Worm (Caenorhabditis elegans): ENCODE results near the gene C18A3.7.

Gene C18A3.7

ce11 chrII:5710835-5711234, 19.4 kb downstream of the C18A3.7 start:
- TF ChIP-seq eor-1 (tag; optimal IDR thresholded peaks at IDR 0.05) (no peak), egl-5 (tag; optimal IDR thresholded peaks at IDR 0.05) (no peak), mdl-1 (tag; optimal IDR thresholded peaks at IDR 0.05) (no peak), egl-27 (tag; optimal IDR thresholded peaks at IDR 0.05) (no peak), ztf-4 (tag; optimal IDR thresholded peaks at IDR 0.05) (no peak), nhr-25 (tag; optimal IDR thresholded peaks at IDR 0.05) (no peak), lsy-12 (tag; optimal IDR thresholded peaks at IDR 0.05) (no peak), lin-15B (tag; optimal IDR thresholded peaks at IDR 0.05) (no peak), elt-3 (tag; optimal IDR thresholded peaks at IDR 0.05) (no peak), sea-2 (GFP tag; optimal IDR thresholded peaks at IDR 0.05) (no peak), nhr-77 (tag; optimal IDR thresholded peaks at IDR 0.05) (no peak), R02D3.7 (tag; optimal IDR thresholded peaks at IDR 0.05) (no peak), jun-1 (tag; optimal IDR thresholded peaks at IDR 0.05) (no peak), daf-12 (tag; optimal IDR thresholded peaks at IDR 0.05) (no peak), zag-1 (tag; optimal IDR thresholded peaks at IDR 0.05) (no peak), nhr-11 (tag; optimal IDR thresholded peaks at IDR 0.05) (no peak), nhr-12 (tag; optimal IDR thresholded peaks at IDR 0.05) (no peak)

- TF ChIP-seq mml-1 (tag; optimal IDR thresholded peaks at IDR 0.05) (no peak), ztf-4 (tag; optimal IDR thresholded peaks at IDR 0.05) (no peak), ZK546.5 (tag; optimal IDR thresholded peaks at IDR 0.05) (no peak), tbx-2 (tag; optimal IDR thresholded peaks at IDR 0.05) (no peak), eor-1 (tag; optimal IDR thresholded peaks at IDR 0.05) (no peak), elt-3 (tag; optimal IDR thresholded peaks at IDR 0.05) (no peak), nhr-43 (tag; optimal IDR thresholded peaks at IDR 0.05; ENCODE audit: poor library complexity, severe bottlenecking) (no peak), mdl-1 (tag; optimal IDR thresholded peaks at IDR 0.05) (no peak), nhr-25 (tag; optimal IDR thresholded peaks at IDR 0.05) (no peak), nfya-1 (tag; optimal IDR thresholded peaks at IDR 0.05; ENCODE audit: insufficient read depth) (peak; percentile 18), aly-2 (tag; optimal IDR thresholded peaks at IDR 0.05) (no peak), elt-2 (tag; optimal IDR thresholded peaks at IDR 0.05) (no peak), fkh-10 (GFP tag; optimal IDR thresholded peaks at IDR 0.05) (peak; percentile 95), fos-1 (tag; optimal IDR thresholded peaks at IDR 0.05) (no peak), nhr-77 (tag; optimal IDR thresholded peaks at IDR 0.05) (no peak)
Observed at ce11 chrII:5708154-5708553, 22.1 kb downstream of the C18A3.7 start.

- no peak for TF ChIP-seq nhr-25 (tag; optimal IDR thresholded peaks at IDR 0.05)
- TF ChIP-seq nfya-1 (tag; optimal IDR thresholded peaks at IDR 0.05; ENCODE audit: insufficient read depth), result peak; percentile 41
- peak; percentile 25 for TF ChIP-seq pha-4 (tag; optimal IDR thresholded peaks at IDR 0.05)
- peak; percentile 6 for TF ChIP-seq egl-5 (tag; optimal IDR thresholded peaks at IDR 0.05)
Observed at ce11 chrII:5707532-5707931, 22.7 kb downstream of the C18A3.7 start, which contains the start of gene osta-2. TSS of gene osta-2 (plus strand) at chrII:5707691.

ce11 chrII:5704479-5704878, 25.8 kb downstream of the C18A3.7 start:
- TF ChIP-seq lin-15B (tag; optimal IDR thresholded peaks at IDR 0.05), result no peak
- TF ChIP-seq nhr-25 (tag; optimal IDR thresholded peaks at IDR 0.05), result no peak
- no peak for TF ChIP-seq sea-2 (GFP tag; optimal IDR thresholded peaks at IDR 0.05)
- TF ChIP-seq egl-5 (tag; optimal IDR thresholded peaks at IDR 0.05), result peak; percentile 6
- no peak for TF ChIP-seq ama-1 (optimal IDR thresholded peaks at IDR 0.05)
- TF ChIP-seq elt-3 (tag; optimal IDR thresholded peaks at IDR 0.05), result no peak

ce11 chrII:5702611-5703192, 27.5 kb downstream of the C18A3.7 start:
- TF ChIP-seq elt-3 (tag; optimal IDR thresholded peaks at IDR 0.05) (no peak), ceh-82 (tag; optimal IDR thresholded peaks at IDR 0.05) (no peak), unc-62 (GFP tag; optimal IDR thresholded peaks at IDR 0.05) (no peak), ceh-16 (tag; optimal IDR thresholded peaks at IDR 0.05) (no peak), nfya-1 (tag; optimal IDR thresholded peaks at IDR 0.05; ENCODE audit: insufficient read depth) (no peak), nhr-67 (tag; optimal IDR thresholded peaks at IDR 0.05) (no peak), nhr-76 (tag; optimal IDR thresholded peaks at IDR 0.05) (no peak), mdl-1 (tag; optimal IDR thresholded peaks at IDR 0.05) (no peak), hmg-11 (tag; optimal IDR thresholded peaks at IDR 0.05) (peak; percentile 30), nhr-25 (tag; optimal IDR thresholded peaks at IDR 0.05) (peak; percentile 62), pha-4 (tag; optimal IDR thresholded peaks at IDR 0.05) (no peak), skn-1 (tag; optimal IDR thresholded peaks at IDR 0.05) (no peak), tbx-2 (tag; optimal IDR thresholded peaks at IDR 0.05) (no peak), nhr-43 (tag; optimal IDR thresholded peaks at IDR 0.05; ENCODE audit: poor library complexity, severe bottlenecking) (no peak), ZK546.5 (tag; optimal IDR thresholded peaks at IDR 0.05) (no peak), lin-39 (tag; optimal IDR thresholded peaks at IDR 0.05) (no peak), ceh-9 (tag; optimal IDR thresholded peaks at IDR 0.05) (no peak), daf-12 (tag; optimal IDR thresholded peaks at IDR 0.05) (no peak), nhr-12 (tag; optimal IDR thresholded peaks at IDR 0.05) (no peak), nhr-237 (tag; optimal IDR thresholded peaks at IDR 0.05) (no peak), egl-5 (tag; optimal IDR thresholded peaks at IDR 0.05) (peak; percentile 91), nhr-28 (tag; optimal IDR thresholded peaks at IDR 0.05) (no peak), lin-15B (tag; optimal IDR thresholded peaks at IDR 0.05) (no peak), aly-2 (tag; optimal IDR thresholded peaks at IDR 0.05) (no peak), mml-1 (tag; optimal IDR thresholded peaks at IDR 0.05) (no peak), snpc-4 (tag; optimal IDR thresholded peaks at IDR 0.05) (peak; percentile 11), zag-1 (tag; optimal IDR thresholded peaks at IDR 0.05) (no peak), nhr-23 (tag; optimal IDR thresholded peaks at IDR 0.05) (peak; percentile 13), eor-1 (tag; optimal IDR thresholded peaks at IDR 0.05) (no peak), ama-1 (optimal IDR thresholded peaks at IDR 0.05) (no peak), fkh-2 (tag; optimal IDR thresholded peaks at IDR 0.05) (no peak)

All from whole organism, L3 larva.